Fruit fly (Drosophila melanogaster): ENCODE data around the gene CG9265.

CG9265 gene

DNA sequence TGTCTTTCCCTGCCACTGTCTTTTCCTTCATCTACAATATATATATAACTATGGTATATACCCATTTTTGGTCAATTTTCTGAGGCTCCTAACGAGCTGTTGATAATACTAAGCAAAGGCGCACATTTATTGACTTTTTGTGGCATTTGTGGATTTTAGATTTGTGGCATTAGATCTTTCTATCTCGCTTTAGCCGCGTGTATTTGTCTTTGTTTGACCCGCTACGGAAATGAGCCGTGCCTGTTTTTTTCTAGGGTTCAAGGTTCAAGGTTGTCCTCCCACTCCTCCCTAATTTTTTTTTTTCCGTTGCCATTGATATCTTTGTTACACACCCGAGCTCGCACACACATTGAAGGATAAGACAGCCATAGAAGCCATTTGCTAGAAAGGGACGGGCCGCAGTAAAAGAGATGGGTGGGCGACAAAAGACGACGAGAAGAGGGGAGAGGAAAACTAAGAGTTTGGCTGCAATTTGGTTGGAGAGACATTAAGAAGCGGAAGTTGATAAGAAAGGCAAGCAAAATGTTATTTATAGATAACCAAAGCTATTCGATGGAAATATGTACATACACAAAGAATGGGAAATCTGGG is 31.6 kb downstream of the CG9265 start:
- TF ChIP-seq Vsx2 (GFP tag; optimal IDR thresholded peaks at IDR 0.05; ENCODE audit: partially characterized antibody) = no peak
- TF ChIP-seq Myc (optimal IDR thresholded peaks at IDR 0.05) = no peak
- no peak for TF ChIP-seq Abd-B (GFP tag; optimal IDR thresholded peaks at IDR 0.05)
- no peak for TF ChIP-seq HLH106 (tag; optimal IDR thresholded peaks at IDR 0.05)
- no peak for TF ChIP-seq psq (GFP tag; optimal IDR thresholded peaks at IDR 0.05)
- no peak for TF ChIP-seq br (GFP tag; optimal IDR thresholded peaks at IDR 0.05)
- TF ChIP-seq Hnf4 (GFP tag; optimal IDR thresholded peaks at IDR 0.05) = no peak
- no peak for TF ChIP-seq brk (GFP tag; optimal IDR thresholded peaks at IDR 0.05)
- TF ChIP-seq Dfd (GFP tag; optimal IDR thresholded peaks at IDR 0.05) = no peak
- TF ChIP-seq CG9705 (GFP tag; optimal IDR thresholded peaks at IDR 0.05) = no peak
- no peak for TF ChIP-seq jim (GFP tag; optimal IDR thresholded peaks at IDR 0.05)

DNA sequence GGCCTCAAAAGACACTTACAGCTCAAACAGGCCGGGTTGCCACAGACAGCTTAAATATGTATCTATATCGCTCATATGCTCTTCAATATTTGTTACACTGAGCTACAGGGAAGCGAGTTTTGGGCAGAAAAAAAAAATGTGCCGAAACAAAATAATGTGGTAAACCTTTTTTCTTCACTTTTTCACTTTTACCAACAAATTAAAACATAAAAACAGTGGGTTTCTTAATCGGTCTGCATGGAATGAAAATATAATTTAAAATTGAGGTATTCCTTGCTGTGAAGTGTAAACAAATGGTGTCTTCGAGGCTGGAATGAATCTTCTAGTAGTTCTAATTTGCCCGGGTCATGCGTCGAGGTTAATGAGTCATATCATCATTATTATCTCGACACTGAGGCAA is 32.6 kb downstream of the CG9265 start:
- TF ChIP-seq Hnf4 (GFP tag; optimal IDR thresholded peaks at IDR 0.05) (no peak), ey (GFP tag; optimal IDR thresholded peaks at IDR 0.05) (peak; percentile 6), h (GFP tag; optimal IDR thresholded peaks at IDR 0.05) (peak; percentile 14), foxo (GFP tag; optimal IDR thresholded peaks at IDR 0.05) (peak in 1 of 2 experiments; percentile 30), Hr78 (GFP tag; optimal IDR thresholded peaks at IDR 0.05) (no peak), OdsH (GFP tag; optimal IDR thresholded peaks at IDR 0.05) (no peak), fru (GFP tag; optimal IDR thresholded peaks at IDR 0.05) (peak; percentile 5), sv (GFP tag; optimal IDR thresholded peaks at IDR 0.05) (peak; percentile 33), Mio (GFP tag; optimal IDR thresholded peaks at IDR 0.05) (no peak), rgr (GFP tag; optimal IDR thresholded peaks at IDR 0.05) (peak; percentile 29), Abd-B (GFP tag; optimal IDR thresholded peaks at IDR 0.05) (no peak), br (GFP tag; optimal IDR thresholded peaks at IDR 0.05) (no peak), usp (GFP tag; optimal IDR thresholded peaks at IDR 0.05) (no peak)

DNA sequence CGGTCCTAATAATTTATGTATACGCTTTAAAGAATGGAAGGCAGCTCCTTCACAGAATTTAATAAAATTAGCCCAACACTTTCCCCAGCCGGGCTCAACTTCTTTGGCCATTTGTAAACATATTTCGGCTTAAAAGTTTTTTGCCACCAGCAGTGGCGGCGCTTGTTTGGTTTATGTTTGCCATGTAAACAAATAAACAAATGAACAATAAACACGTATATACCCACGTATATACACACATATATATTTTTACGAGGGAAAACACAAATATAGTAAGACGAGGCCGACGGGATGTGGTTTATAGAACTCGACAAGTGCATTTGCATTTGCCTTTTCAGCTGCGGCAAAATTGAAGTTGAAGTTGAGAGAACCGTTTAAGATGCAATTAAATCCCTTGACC is 33.6 kb downstream of the CG9265 start:
- TF ChIP-seq Jra (GFP tag; optimal IDR thresholded peaks at IDR 0.05) = no peak
- TF ChIP-seq pan (optimal IDR thresholded peaks at IDR 0.05) = no peak
- TF ChIP-seq h (GFP tag; optimal IDR thresholded peaks at IDR 0.05) = no peak
- TF ChIP-seq Dfd (GFP tag; optimal IDR thresholded peaks at IDR 0.05) = no peak
- TF ChIP-seq Sp1 (GFP tag; optimal IDR thresholded peaks at IDR 0.05) = no peak
- TF ChIP-seq foxo (GFP tag; optimal IDR thresholded peaks at IDR 0.05) = no peak
- no peak for TF ChIP-seq dl (GFP tag; optimal IDR thresholded peaks at IDR 0.05; ENCODE audit: insufficient read depth in 1 of 2, partially characterized antibody in 2 of 2)
- TF ChIP-seq Abd-B (GFP tag; optimal IDR thresholded peaks at IDR 0.05) = no peak
- no peak for TF ChIP-seq usp (GFP tag; optimal IDR thresholded peaks at IDR 0.05)
- TF ChIP-seq rgr (GFP tag; optimal IDR thresholded peaks at IDR 0.05) = no peak

DNA sequence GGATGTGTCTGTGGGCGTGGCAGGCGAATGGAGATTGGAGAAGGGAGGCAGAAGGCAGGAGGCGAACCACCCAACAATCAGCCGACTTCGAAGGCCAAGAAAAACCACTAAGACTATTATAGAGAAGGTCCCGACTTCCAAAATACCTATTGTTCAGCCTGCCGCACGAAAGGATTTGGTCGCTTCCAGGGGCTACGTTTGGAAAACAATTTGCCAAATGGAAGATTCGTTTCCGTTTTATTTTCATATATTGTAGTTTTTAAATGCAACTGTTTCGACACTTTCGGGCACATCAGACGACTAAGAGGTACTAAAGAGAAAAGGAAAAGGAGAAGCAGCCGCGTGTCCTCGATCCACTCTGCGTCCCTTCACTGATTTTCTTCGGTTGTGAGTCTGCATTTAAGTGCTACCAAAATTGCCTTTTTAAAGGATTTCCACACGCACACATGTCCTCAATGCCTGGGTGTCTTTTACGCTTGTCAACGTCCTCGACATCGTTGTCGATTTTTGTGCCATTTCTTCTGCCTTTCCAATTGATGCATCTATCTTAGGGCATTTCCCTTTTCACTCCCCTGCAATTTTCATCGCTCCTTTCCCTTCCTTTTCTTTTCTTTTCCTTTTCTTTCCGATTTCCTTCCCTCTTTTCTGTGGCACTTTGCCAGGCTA is 35.5 kb downstream of the CG9265 start:
- TF ChIP-seq jim (GFP tag; optimal IDR thresholded peaks at IDR 0.05) (no peak), sv (GFP tag; optimal IDR thresholded peaks at IDR 0.05) (no peak), woc (GFP tag; optimal IDR thresholded peaks at IDR 0.05) (no peak), dl (GFP tag; optimal IDR thresholded peaks at IDR 0.05; ENCODE audit: insufficient read depth in 1 of 2, partially characterized antibody in 2 of 2) (no peak)

DNA sequence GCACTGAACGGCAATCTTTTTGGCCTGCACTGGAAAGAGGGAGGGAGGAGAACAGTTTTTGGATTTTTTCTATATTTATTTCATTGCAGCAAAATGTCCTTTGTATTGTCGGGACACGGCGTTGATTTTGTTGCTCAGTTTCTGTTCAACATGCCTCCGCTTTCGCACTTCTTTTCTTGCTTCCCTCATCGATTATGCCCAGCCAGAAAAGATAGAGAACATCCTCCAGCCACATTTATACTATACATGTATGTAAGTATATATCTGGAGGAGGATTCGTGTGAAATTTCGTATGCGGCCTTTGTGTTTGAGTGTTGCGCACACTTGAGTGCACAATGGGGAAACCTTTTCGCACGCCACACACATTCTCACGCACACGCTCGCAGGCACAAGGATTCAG is 36.9 kb downstream of the CG9265 start:
- TF ChIP-seq Dfd (GFP tag; optimal IDR thresholded peaks at IDR 0.05) = no peak
- no peak for TF ChIP-seq CG9705 (GFP tag; optimal IDR thresholded peaks at IDR 0.05)
- no peak for TF ChIP-seq Hr83 (GFP tag; optimal IDR thresholded peaks at IDR 0.05; ENCODE audit: poor library complexity, severe bottlenecking)
- no peak for TF ChIP-seq h (GFP tag; optimal IDR thresholded peaks at IDR 0.05)
- TF ChIP-seq brk (GFP tag; optimal IDR thresholded peaks at IDR 0.05) = no peak
- TF ChIP-seq Sp1 (GFP tag; optimal IDR thresholded peaks at IDR 0.05) = no peak
- no peak for TF ChIP-seq Abd-B (GFP tag; optimal IDR thresholded peaks at IDR 0.05)
- no peak for TF ChIP-seq Myc (optimal IDR thresholded peaks at IDR 0.05)

DNA sequence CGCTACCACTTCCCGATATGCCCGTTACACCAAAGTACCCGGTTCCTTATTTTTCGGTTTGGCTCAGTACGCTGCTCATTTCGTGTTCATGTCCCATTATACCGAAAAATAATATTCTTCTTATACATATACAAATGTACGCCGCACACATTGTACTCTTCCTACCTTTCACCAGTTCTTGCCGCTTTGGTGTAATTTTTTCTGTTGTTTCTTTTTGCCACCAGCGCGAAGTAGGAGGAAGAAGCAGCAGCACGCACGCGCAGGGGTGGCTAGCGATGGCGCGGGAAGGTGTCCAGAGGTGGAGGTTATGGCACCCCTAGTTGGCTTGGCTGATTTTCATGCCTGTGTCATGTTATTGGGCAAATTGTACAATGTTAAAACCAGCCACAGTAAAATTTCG is 38.0 kb downstream of the CG9265 start:
- TF ChIP-seq foxo (GFP tag; optimal IDR thresholded peaks at IDR 0.05) = no peak
- TF ChIP-seq Hr78 (GFP tag; optimal IDR thresholded peaks at IDR 0.05) = no peak
- TF ChIP-seq Dif (GFP tag; optimal IDR thresholded peaks at IDR 0.05; ENCODE audit: partially characterized antibody) = no peak
- no peak for TF ChIP-seq woc (GFP tag; optimal IDR thresholded peaks at IDR 0.05)
- no peak for TF ChIP-seq lola (GFP tag; optimal IDR thresholded peaks at IDR 0.05)
- no peak for TF ChIP-seq pan (optimal IDR thresholded peaks at IDR 0.05)
- TF ChIP-seq dmrt93B (GFP tag; optimal IDR thresholded peaks at IDR 0.05) = no peak
- no peak for TF ChIP-seq rgr (GFP tag; optimal IDR thresholded peaks at IDR 0.05)
- no peak for TF ChIP-seq Abd-B (GFP tag; optimal IDR thresholded peaks at IDR 0.05)
- TF ChIP-seq jim (GFP tag; optimal IDR thresholded peaks at IDR 0.05) = no peak
- TF ChIP-seq Dfd (GFP tag; optimal IDR thresholded peaks at IDR 0.05) = no peak
- TF ChIP-seq Myc (optimal IDR thresholded peaks at IDR 0.05) = no peak
- TF ChIP-seq Jra (GFP tag; optimal IDR thresholded peaks at IDR 0.05) = no peak
- TF ChIP-seq Vsx2 (GFP tag; optimal IDR thresholded peaks at IDR 0.05; ENCODE audit: partially characterized antibody) = no peak
- no peak for TF ChIP-seq usp (GFP tag; optimal IDR thresholded peaks at IDR 0.05)
- no peak for TF ChIP-seq dsf (GFP tag; optimal IDR thresholded peaks at IDR 0.05; ENCODE audit: borderline replicate concordance)
- no peak for TF ChIP-seq HLH106 (tag; optimal IDR thresholded peaks at IDR 0.05)
- no peak for TF ChIP-seq sv (GFP tag; optimal IDR thresholded peaks at IDR 0.05)
- TF ChIP-seq Rel (GFP tag; optimal IDR thresholded peaks at IDR 0.05) = no peak
- TF ChIP-seq Rel (tag; optimal IDR thresholded peaks at IDR 0.05) = no peak
- no peak for TF ChIP-seq h (GFP tag; optimal IDR thresholded peaks at IDR 0.05)

All from whole organism, wandering third instar larva.